Worm (Caenorhabditis elegans) whole organism, L4 larva: ENCODE measurements around the gene ceh-30.

ENCODE experiments used
- lin-13 ChIP-seq: fragments of 150-350 bp; optimal IDR thresholded peaks from 2 replicates; lab custom pipeline; 2014; ENCODE audit warnings: missing biosample characterization, missing genetic modification reagents, missing genetic modification characterization
- nhr-77 ChIP-seq: fragments of 150-350 bp; optimal IDR thresholded peaks from 2 replicates; lab custom pipeline; 2014; ENCODE audit warnings: missing biosample characterization, missing genetic modification characterization

- no peak for TF ChIP-seq nhr-77 (tag; lab: Kevin White, UChicago)
- no peak for TF ChIP-seq lin-13
These were observed 38.7 kb upstream of the ceh-30 start, which contains the start of gene aqp-7 for ce11 chrX:3024637-3025113.
